Fruit fly (Drosophila melanogaster): ENCODE measurements around the gene CG3097.

dm6 chrX:5724744-5725185 is 45.8 kb downstream of the CG3097 start:
- peak; percentile 86 for TF ChIP-seq CG12605 (GFP tag; IDR thresholded peaks at IDR 0.05)
- peak; percentile 29 for TF ChIP-seq CG13204 (GFP tag; optimal IDR thresholded peaks at IDR 0.05)
- peak; percentile 80 for TF ChIP-seq CG9948 (tag; optimal IDR thresholded peaks at IDR 0.05)
- peak; percentile 79 for TF ChIP-seq CG17806 (tag; optimal IDR thresholded peaks at IDR 0.05)
- TF ChIP-seq CG10348 (GFP tag; IDR thresholded peaks at IDR 0.05) = peak; percentile 75; the same call in 1 of the 2 replicates
- peak; percentile 84 for TF ChIP-seq rn (GFP tag; IDR thresholded peaks at IDR 0.05)
- peak; percentile 75 for TF ChIP-seq CG8301 (tag; optimal IDR thresholded peaks at IDR 0.05)
- peak; percentile 28 for TF ChIP-seq gl (tag; optimal IDR thresholded peaks at IDR 0.05)
- TF ChIP-seq EcR (GFP tag; optimal IDR thresholded peaks at IDR 0.05) = no peak
- peak; percentile 89 for TF ChIP-seq Ets98B (GFP tag; IDR thresholded peaks at IDR 0.05)
- no peak for TF ChIP-seq D1 (tag; optimal IDR thresholded peaks at IDR 0.05)
- peak; percentile 92 for TF ChIP-seq fd96Ca (GFP tag; IDR thresholded peaks at IDR 0.05)
